Fruit fly (Drosophila melanogaster) whole organism, wandering third instar larva: ENCODE data around the gene Rab14.

Source experiments
- Abd-B ChIP-seq: fragments of >200 bp; optimal IDR thresholded peaks from 2 replicates; lab custom pipeline; 2017; ENCODE audit warnings: missing biosample characterization, missing genetic modification characterization
- CG32264 ChIP-seq: fragments of 200-800 bp; sonication (Bioruptor generic); optimal IDR thresholded peaks from 2 replicates; lab custom pipeline; 2016; ENCODE audit warnings: missing biosample characterization, missing genetic modification characterization
- CrebA ChIP-seq: fragments of 200-800 bp; sonication (Bioruptor generic); optimal IDR thresholded peaks from 2 replicates; lab custom pipeline; 2016; ENCODE audit warnings: missing biosample characterization, mild to moderate bottlenecking, missing genetic modification characterization, borderline replicate concordance
- Dfd ChIP-seq: fragments of >200 bp; optimal IDR thresholded peaks from 2 replicates; lab custom pipeline; 2017; ENCODE audit warnings: missing biosample characterization, missing genetic modification characterization
- Dif ChIP-seq: fragments of 200-275, 200-300 bp; sonication (Bioruptor generic); optimal IDR thresholded peaks from 2 replicates; lab custom pipeline; 2018; ENCODE audit warnings: missing biosample characterization, missing genetic modification characterization; ENCODE audit not compliant: partially characterized antibody
- HLH106 ChIP-seq: fragments of 200-800 bp; optimal IDR thresholded peaks from 3 replicates; lab custom pipeline; 2019; ENCODE audit warnings: missing biosample characterization, mild to moderate bottlenecking, missing genetic modification characterization, moderate library complexity
- Hnf4 ChIP-seq: fragments of 200-800 bp; sonication (Bioruptor generic); optimal IDR thresholded peaks from 2 replicates; lab custom pipeline; 2016; ENCODE audit warnings: missing biosample characterization, mild to moderate bottlenecking, missing genetic modification characterization
- Hr78 ChIP-seq: fragments of >200 bp; optimal IDR thresholded peaks from 2 replicates; lab custom pipeline; 2017; ENCODE audit warnings: missing biosample characterization, missing genetic modification characterization
- Hr83 ChIP-seq: fragments of 200-300 bp; sonication (Bioruptor generic); optimal IDR thresholded peaks from 2 replicates; lab custom pipeline; 2016; ENCODE audit warnings: missing biosample characterization, mild to moderate bottlenecking, missing genetic modification characterization, moderate library complexity; ENCODE audit not compliant: poor library complexity, severe bottlenecking
- Jra ChIP-seq: sonication (Bioruptor generic); optimal IDR thresholded peaks from 2 replicates; lab custom pipeline; 2016; ENCODE audit warnings: missing biosample characterization, missing genetic modification characterization
- Mio ChIP-seq: sonication (Bioruptor generic); optimal IDR thresholded peaks from 2 replicates; lab custom pipeline; 2016; ENCODE audit warnings: missing biosample characterization, missing genetic modification characterization
- Myc ChIP-seq: fragments of >200 bp; optimal IDR thresholded peaks from 2 replicates; lab custom pipeline; 2017
- OdsH ChIP-seq: fragments of 200-800 bp; sonication (Bioruptor generic); optimal IDR thresholded peaks from 2 replicates; lab custom pipeline; 2016; ENCODE audit warnings: missing biosample characterization, mild to moderate bottlenecking, missing genetic modification characterization
- Rel ChIP-seq, 2 experiments: fragments of 200-800 bp; sonication (Bioruptor generic) in 1 of 2; optimal IDR thresholded peaks; 2 replicates in 1 of 2; 3 replicates in 1 of 2; lab custom pipeline; 2016 to 2019; ENCODE audit warnings: mild to moderate bottlenecking in 2 of 2, missing biosample characterization in 2 of 2, missing genetic modification characterization in 2 of 2, moderate library complexity in 1 of 2
- Sp1 ChIP-seq: fragments of 200-800 bp; sonication (Bioruptor generic); optimal IDR thresholded peaks from 3 replicates; lab custom pipeline; 2019; ENCODE audit warnings: missing biosample characterization, mild to moderate bottlenecking, missing genetic modification characterization, moderate library complexity
- Vsx2 ChIP-seq: fragments of 200-300, 225-300 bp; sonication (Bioruptor generic); optimal IDR thresholded peaks from 2 replicates; lab custom pipeline; 2018; ENCODE audit warnings: missing biosample characterization, missing genetic modification characterization; ENCODE audit not compliant: partially characterized antibody
- br ChIP-seq: fragments of 200-800 bp; sonication (Bioruptor generic); optimal IDR thresholded peaks from 2 replicates; lab custom pipeline; 2016; ENCODE audit warnings: missing biosample characterization, missing genetic modification characterization
- brk ChIP-seq: fragments of 200-800 bp; sonication (Bioruptor generic); optimal IDR thresholded peaks from 2 replicates; lab custom pipeline; 2016; ENCODE audit warnings: missing biosample characterization, mild to moderate bottlenecking, missing genetic modification characterization
- dmrt93B ChIP-seq: fragments of 200-800 bp; sonication (Bioruptor generic); optimal IDR thresholded peaks from 2 replicates; lab custom pipeline; 2018; ENCODE audit warnings: missing biosample characterization, mild to moderate bottlenecking, missing genetic modification characterization
- dsf ChIP-seq: sonication (Bioruptor generic); optimal IDR thresholded peaks from 2 replicates; lab custom pipeline; 2016; ENCODE audit warnings: missing biosample characterization, missing genetic modification characterization, borderline replicate concordance
- ey ChIP-seq: fragments of 200-800 bp; sonication (Bioruptor generic); optimal IDR thresholded peaks from 2 replicates; lab custom pipeline; 2016; ENCODE audit warnings: missing biosample characterization, missing genetic modification characterization
- foxo ChIP-seq, 2 experiments: fragments of 200-800 bp; sonication (Bioruptor generic); optimal IDR thresholded peaks; 2 replicates in 1 of 2; 3 replicates in 1 of 2; lab custom pipeline; 2016 to 2017; ENCODE audit warnings: missing biosample characterization in 2 of 2, missing genetic modification characterization in 2 of 2
- fru ChIP-seq: fragments of 200-800 bp; sonication (Bioruptor generic); optimal IDR thresholded peaks from 3 replicates; lab custom pipeline; 2016; ENCODE audit warnings: missing biosample characterization, mild to moderate bottlenecking, missing genetic modification characterization
- h ChIP-seq: fragments of 200-800 bp; sonication (Bioruptor generic); optimal IDR thresholded peaks from 3 replicates; lab custom pipeline; 2016; ENCODE audit warnings: missing biosample characterization, mild to moderate bottlenecking, missing genetic modification characterization
- lola ChIP-seq: fragments of >200 bp; optimal IDR thresholded peaks from 2 replicates; lab custom pipeline; 2017; ENCODE audit warnings: missing biosample characterization, missing genetic modification characterization
- pan ChIP-seq: fragments of >200 bp; optimal IDR thresholded peaks from 2 replicates; lab custom pipeline; 2017
- psq ChIP-seq: fragments of 200-800 bp; sonication (Bioruptor generic); optimal IDR thresholded peaks from 3 replicates; lab custom pipeline; 2017; ENCODE audit warnings: missing biosample characterization, mild to moderate bottlenecking, missing genetic modification characterization, moderate library complexity
- rgr ChIP-seq: fragments of 200-800 bp; sonication (Bioruptor generic); optimal IDR thresholded peaks from 3 replicates; lab custom pipeline; 2016; ENCODE audit warnings: missing biosample characterization, mild to moderate bottlenecking, missing genetic modification characterization
- sage ChIP-seq: fragments of 200-800 bp; sonication (Bioruptor generic); optimal IDR thresholded peaks from 2 replicates; lab custom pipeline; 2016; ENCODE audit warnings: missing biosample characterization, mild to moderate bottlenecking, missing genetic modification characterization
- sv ChIP-seq: fragments of 200-800 bp; sonication (Bioruptor generic); optimal IDR thresholded peaks from 3 replicates; lab custom pipeline; 2016; ENCODE audit warnings: missing biosample characterization, missing genetic modification characterization
- tai ChIP-seq: sonication (Bioruptor generic); optimal IDR thresholded peaks from 2 replicates; lab custom pipeline; 2016; ENCODE audit warnings: missing biosample characterization, missing genetic modification characterization
- woc ChIP-seq: sonication (Bioruptor generic); optimal IDR thresholded peaks from 2 replicates; lab custom pipeline; 2016; ENCODE audit warnings: missing biosample characterization, mild to moderate bottlenecking, missing genetic modification characterization

Rab14 gene

DNA sequence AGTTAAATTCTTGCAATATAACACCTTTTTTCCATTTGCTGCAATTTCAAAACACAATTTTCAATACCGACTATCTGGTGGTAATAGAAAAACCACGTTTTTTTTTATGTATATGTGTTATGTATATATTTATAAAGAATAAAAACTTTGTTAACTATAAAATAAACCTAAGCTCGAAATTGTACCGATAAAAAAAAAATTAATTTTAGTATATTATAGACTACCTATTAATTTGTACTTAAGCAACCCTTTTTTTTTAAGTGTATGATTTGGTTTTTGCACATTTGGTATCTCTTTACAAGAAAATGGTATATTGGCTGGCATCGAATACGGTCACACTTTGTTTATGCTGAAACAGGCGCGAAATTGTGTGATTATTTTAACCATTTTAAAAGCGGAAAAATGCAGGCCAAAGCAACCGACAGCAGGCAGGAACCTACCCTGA is 6.8 kb downstream of the Rab14 start, which contains the start of gene spel1:
Gene spel1 (plus strand): TSS at position 334 of the 445 bp plus-strand sequence.
- TF ChIP-seq Sp1 (GFP tag; lab: Kevin White, UChicago): peak; percentile 75
- no peak for TF ChIP-seq Mio (GFP tag; lab: Kevin White, UChicago)
- TF ChIP-seq Hnf4 (GFP tag; lab: Kevin White, UChicago): peak; percentile 55
- peak; percentile 69 for TF ChIP-seq HLH106 (tag; lab: Kevin White, UChicago)
- no peak for TF ChIP-seq Rel (GFP tag; optimal IDR thresholded peaks at IDR 0.05; lab: Kevin White, UChicago)
- peak; percentile 4 for TF ChIP-seq Rel (tag; optimal IDR thresholded peaks at IDR 0.05; lab: Kevin White, UChicago)
- peak in 1 of 2 experiments; percentile 68 for TF ChIP-seq foxo (GFP tag; optimal IDR thresholded peaks at IDR 0.05; lab: Kevin White, UChicago)
- no peak for TF ChIP-seq tai (GFP tag; lab: Kevin White, UChicago)
- peak; percentile 52 for TF ChIP-seq OdsH
- peak; percentile 28 for TF ChIP-seq woc
- peak; percentile 26 for TF ChIP-seq sv (GFP tag; lab: Kevin White, UChicago)
- no peak for TF ChIP-seq Abd-B (GFP tag; lab: Kevin White, UChicago)
- TF ChIP-seq dsf (GFP tag; lab: Kevin White, UChicago): no peak
- TF ChIP-seq rgr (GFP tag; lab: Kevin White, UChicago): peak; percentile 54
- peak; percentile 40 for TF ChIP-seq h (GFP tag; lab: Kevin White, UChicago)
- peak; percentile 24 for TF ChIP-seq ey (GFP tag; lab: Kevin White, UChicago)
- no peak for TF ChIP-seq dmrt93B (GFP tag; lab: Kevin White, UChicago)
- TF ChIP-seq Myc (lab: Kevin White, UChicago): no peak
- no peak for TF ChIP-seq pan
- TF ChIP-seq fru (GFP tag; lab: Kevin White, UChicago): peak; percentile 50
- peak; percentile 53 for TF ChIP-seq psq (GFP tag; lab: Kevin White, UChicago)
- TF ChIP-seq br (GFP tag; lab: Kevin White, UChicago): no peak
- peak; percentile 18 for TF ChIP-seq brk

DNA sequence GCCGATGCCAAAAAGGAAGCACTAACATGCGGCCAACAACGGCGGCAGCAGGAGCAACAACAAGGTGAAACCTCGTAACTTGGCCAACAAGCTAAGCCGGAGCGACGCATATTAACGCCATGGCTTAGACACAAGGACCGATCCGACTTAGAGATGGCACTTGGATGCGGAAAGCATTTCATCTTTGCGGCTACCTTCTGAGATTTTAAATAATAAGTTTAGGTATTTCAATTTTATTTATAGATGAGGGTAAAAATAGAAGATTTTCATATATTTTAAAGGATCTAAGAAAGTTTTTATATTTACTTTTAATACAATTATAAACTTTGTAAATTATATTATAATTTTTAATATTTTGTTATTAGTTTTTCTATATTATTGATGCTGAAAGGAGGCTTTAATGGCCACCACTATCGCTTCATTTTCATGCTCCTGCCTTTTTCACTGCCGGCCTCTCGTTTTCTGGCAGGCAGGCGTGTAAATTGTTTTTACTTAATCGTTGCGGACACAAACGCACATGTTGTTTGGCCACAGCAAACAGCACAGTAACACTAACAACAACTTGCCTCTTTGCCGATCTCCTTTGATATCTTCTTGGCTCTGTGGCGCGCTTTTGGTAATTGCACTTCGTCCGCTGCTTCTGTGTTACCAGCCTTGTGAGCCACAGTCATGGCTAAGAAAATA is 11.8 kb downstream of the Rab14 start:
- TF ChIP-seq CrebA (GFP tag; lab: Kevin White, UChicago): no peak
- no peak for TF ChIP-seq dmrt93B (GFP tag; lab: Kevin White, UChicago)
- TF ChIP-seq CG32264 (GFP tag; lab: Kevin White, UChicago): no peak
- TF ChIP-seq Vsx2 (GFP tag; lab: Kevin White, UChicago): no peak
- TF ChIP-seq rgr (GFP tag; lab: Kevin White, UChicago): peak; percentile 45
- TF ChIP-seq Mio (GFP tag; lab: Kevin White, UChicago): no peak
- TF ChIP-seq fru (GFP tag; lab: Kevin White, UChicago): no peak
- TF ChIP-seq Abd-B (GFP tag; lab: Kevin White, UChicago): no peak
- TF ChIP-seq woc: no peak
- peak; percentile 56 for TF ChIP-seq HLH106 (tag; lab: Kevin White, UChicago)
- no peak for TF ChIP-seq sage
- TF ChIP-seq Hr78 (GFP tag; lab: Kevin White, UChicago): no peak
- no peak for TF ChIP-seq lola (GFP tag; lab: Kevin White, UChicago)
- peak; percentile 40 for TF ChIP-seq psq (GFP tag; lab: Kevin White, UChicago)
- TF ChIP-seq h (GFP tag; lab: Kevin White, UChicago): peak; percentile 33
- peak; percentile 53 for TF ChIP-seq Sp1 (GFP tag; lab: Kevin White, UChicago)
- peak in 1 of 2 experiments; percentile 40 for TF ChIP-seq foxo (GFP tag; optimal IDR thresholded peaks at IDR 0.05; lab: Kevin White, UChicago)
- no peak for TF ChIP-seq Dif (GFP tag; lab: Kevin White, UChicago)
- TF ChIP-seq sv (GFP tag; lab: Kevin White, UChicago): no peak
- TF ChIP-seq Jra (GFP tag; lab: Kevin White, UChicago): no peak
- no peak for TF ChIP-seq ey (GFP tag; lab: Kevin White, UChicago)

DNA sequence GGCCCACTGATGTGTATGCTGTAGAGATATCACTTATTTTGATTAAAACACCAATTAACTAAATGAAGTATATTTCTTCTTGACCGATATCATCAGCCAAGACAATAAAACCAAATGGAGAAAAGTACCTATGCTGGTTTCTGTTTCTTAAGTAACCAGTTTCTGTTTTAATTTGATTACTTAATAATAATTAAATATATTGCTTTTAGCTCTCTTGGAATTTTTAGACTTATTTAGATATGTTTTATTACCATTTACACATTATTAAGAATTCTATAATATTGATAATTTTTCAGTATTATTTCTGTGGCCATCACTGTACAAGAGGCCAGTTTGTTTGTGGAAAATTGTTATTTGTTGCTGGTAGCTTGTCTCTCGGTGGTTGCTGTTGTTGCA is 12.3 kb downstream of the Rab14 start:
- no peak for TF ChIP-seq Dfd (GFP tag; lab: Kevin White, UChicago)
- TF ChIP-seq Hr83: no peak
- TF ChIP-seq woc: peak; percentile 28
- TF ChIP-seq OdsH: peak; percentile 40
- TF ChIP-seq Sp1 (GFP tag; lab: Kevin White, UChicago): peak; percentile 57
- TF ChIP-seq dmrt93B (GFP tag; lab: Kevin White, UChicago): peak; percentile 63
- TF ChIP-seq ey (GFP tag; lab: Kevin White, UChicago): peak; percentile 2
- peak; percentile 35 for TF ChIP-seq rgr (GFP tag; lab: Kevin White, UChicago)
- peak; percentile 77 for TF ChIP-seq HLH106 (tag; lab: Kevin White, UChicago)
- TF ChIP-seq Jra (GFP tag; lab: Kevin White, UChicago): no peak
- TF ChIP-seq h (GFP tag; lab: Kevin White, UChicago): peak; percentile 59
- TF ChIP-seq foxo (GFP tag; optimal IDR thresholded peaks at IDR 0.05; lab: Kevin White, UChicago): peak in 1 of 2 experiments; percentile 62
- peak; percentile 30 for TF ChIP-seq fru (GFP tag; lab: Kevin White, UChicago)
